Worm (Caenorhabditis elegans): Measurements from ENCODE around the gene C37C3.17.

DNA sequence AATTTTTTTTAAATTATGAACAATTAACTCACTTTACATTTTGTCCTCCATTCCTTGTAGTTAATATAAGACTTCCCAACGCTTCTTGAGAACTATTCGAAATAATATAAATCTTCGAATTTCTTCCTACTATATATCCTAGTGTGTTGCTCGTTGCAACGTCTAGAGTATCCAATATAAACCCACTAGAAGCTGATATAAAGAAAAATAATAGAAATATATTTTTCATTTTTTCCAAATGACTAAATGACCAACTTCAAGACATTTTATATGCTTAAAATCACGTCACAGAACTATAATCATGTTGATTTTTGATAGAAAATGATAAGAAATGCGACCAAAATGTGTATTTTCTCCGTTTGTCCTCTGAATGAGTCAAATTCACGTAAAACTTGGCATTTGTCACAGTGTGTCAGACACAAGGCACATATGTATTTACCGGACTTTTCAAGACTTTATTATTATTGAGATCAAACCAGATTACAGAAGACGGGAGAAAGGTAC lies 1.4 kb upstream of the C37C3.17 start, which contains the start of gene C37C3.10:
- TF ChIP-seq nhr-11 (tag; optimal IDR thresholded peaks at IDR 0.05) (no peak), ama-1 (optimal IDR thresholded peaks at IDR 0.05) (no peak), lsy-2 (tag; optimal IDR thresholded peaks at IDR 0.05) (no peak)

Measured in whole organism, L1 larva.